Worm (Caenorhabditis elegans) whole organism, early embryonic: ENCODE results near the gene srt-49.
A peak's percentile ranks its signal among the peaks of the same experiment; 100 is the strongest.

Experiments
- B0310.2 ChIP-seq: sonication (generic microtip); optimal IDR thresholded peaks from 2 replicates; lab custom pipeline; 2016; ENCODE audit warnings: mild to moderate bottlenecking, missing genetic modification characterization, missing compliant biosample characterization
- F13C5.2 ChIP-seq: sonication (generic microtip); optimal IDR thresholded peaks from 2 replicates; lab custom pipeline; 2017; ENCODE audit warnings: mild to moderate bottlenecking, missing genetic modification characterization, inconsistent platforms, missing compliant biosample characterization
- aly-1 ChIP-seq: sonication (generic microtip); optimal IDR thresholded peaks from 2 replicates; lab custom pipeline; 2016; ENCODE audit warnings: missing genetic modification characterization, missing compliant biosample characterization
- ama-1 ChIP-seq: fragments of 150-350 bp; optimal IDR thresholded peaks from 2 replicates; lab custom pipeline; 2014
- ceh-13 ChIP-seq: fragments of 200-800 bp; sonication (Bioruptor generic); optimal IDR thresholded peaks from 2 replicates; lab custom pipeline; 2018; ENCODE audit warnings: mild to moderate bottlenecking, missing genetic modification characterization, missing compliant biosample characterization
- ceh-36 ChIP-seq: sonication (generic microtip); optimal IDR thresholded peaks from 2 replicates; lab custom pipeline; 2016; ENCODE audit warnings: missing genetic modification characterization, inconsistent platforms, missing compliant biosample characterization
- ets-7 ChIP-seq: sonication (generic microtip); optimal IDR thresholded peaks from 2 replicates; lab custom pipeline; 2016; ENCODE audit warnings: missing genotype, missing genetic modification characterization, missing compliant biosample characterization
- flt-1 ChIP-seq: fragments of 200-800 bp; sonication (Bioruptor generic); IDR thresholded peaks from 2 replicates; pipeline ENCODE4 v1.3.6; 2022; ENCODE audit warnings: missing genetic modification characterization, missing compliant biosample characterization
- hmbx-1 ChIP-seq: sonication (generic microtip); optimal IDR thresholded peaks from 2 replicates; lab custom pipeline; 2016; ENCODE audit warnings: mild to moderate bottlenecking, missing genetic modification characterization, missing compliant biosample characterization
- hmg-4 ChIP-seq: fragments of 200-800 bp; sonication (Bioruptor generic); optimal IDR thresholded peaks from 2 replicates; lab custom pipeline; 2018; ENCODE audit warnings: mild to moderate bottlenecking, missing genetic modification characterization, missing compliant biosample characterization
- hnd-1 ChIP-seq: sonication (generic microtip); optimal IDR thresholded peaks from 2 replicates; lab custom pipeline; 2016; ENCODE audit warnings: missing genetic modification characterization, missing compliant biosample characterization
- pes-1 ChIP-seq: fragments of 200-800 bp; sonication (Bioruptor generic); IDR thresholded peaks from 2 replicates; pipeline ENCODE4 v1.3.6; 2022; ENCODE audit warnings: missing genetic modification reagents, missing genetic modification characterization, missing compliant biosample characterization
- scrt-1 ChIP-seq: fragments of 200-800 bp; sonication (Bioruptor generic); IDR thresholded peaks from 2 replicates; pipeline ENCODE4 v1.3.6; 2022; ENCODE audit warnings: missing genetic modification characterization, missing compliant biosample characterization
- sea-1 ChIP-seq: fragments of 200-800 bp; sonication (Bioruptor generic); conservative IDR thresholded peaks from 2 replicates; pipeline ENCODE4 v1.3.6; 2022; ENCODE audit warnings: missing genetic modification characterization, missing compliant biosample characterization
- tbx-11 ChIP-seq: fragments of 200-800 bp; sonication (Bioruptor generic); IDR thresholded peaks from 2 replicates; pipeline ENCODE4 v1.3.6; 2022; ENCODE audit warnings: missing genetic modification characterization, missing compliant biosample characterization
- tbx-37 ChIP-seq: fragments of 200-800 bp; sonication (Bioruptor generic); conservative IDR thresholded peaks from 2 replicates; pipeline ENCODE4 v1.3.6; 2022; ENCODE audit warnings: missing genetic modification reagents, missing genetic modification characterization, missing compliant biosample characterization
- tra-4 ChIP-seq: sonication (generic microtip); optimal IDR thresholded peaks from 2 replicates; lab custom pipeline; 2017; ENCODE audit warnings: missing genetic modification characterization, missing compliant biosample characterization

Gene srt-49

DNA sequence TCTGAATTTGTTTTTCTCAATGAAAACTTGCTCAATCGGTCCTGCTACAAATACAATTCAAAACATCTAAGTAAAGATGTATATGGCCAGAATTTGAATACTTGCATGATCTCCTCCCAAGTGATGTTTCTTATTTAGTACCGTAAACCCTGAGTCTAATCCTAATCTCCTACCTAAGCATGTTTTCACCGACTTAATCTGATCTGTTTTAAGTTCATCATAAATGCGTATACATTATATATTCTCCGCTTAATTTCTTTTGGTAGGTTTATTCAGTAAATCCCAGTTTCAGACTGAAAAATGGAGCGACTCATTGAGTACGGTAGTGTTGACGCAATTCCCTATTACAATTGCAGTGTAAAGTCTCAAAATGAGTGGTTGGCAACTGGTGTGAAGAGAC is 23.8 kb downstream of the srt-49 start, which contains the start of gene srt-50:
Gene srt-50 (plus strand): TSS at position 301 of the 400 bp plus-strand sequence.
- TF ChIP-seq aly-1 (no peak), tra-4 (tag; lab: Kevin White, UChicago) (no peak), F13C5.2 (tag; lab: Kevin White, UChicago) (no peak), ceh-13 (GFP tag; lab: Kevin White, UChicago) (no peak), hnd-1 (tag; lab: Kevin White, UChicago) (no peak), ceh-36 (no peak), B0310.2 (tag; lab: Kevin White, UChicago) (no peak), hmg-4 (GFP tag; lab: Kevin White, UChicago) (no peak)

DNA sequence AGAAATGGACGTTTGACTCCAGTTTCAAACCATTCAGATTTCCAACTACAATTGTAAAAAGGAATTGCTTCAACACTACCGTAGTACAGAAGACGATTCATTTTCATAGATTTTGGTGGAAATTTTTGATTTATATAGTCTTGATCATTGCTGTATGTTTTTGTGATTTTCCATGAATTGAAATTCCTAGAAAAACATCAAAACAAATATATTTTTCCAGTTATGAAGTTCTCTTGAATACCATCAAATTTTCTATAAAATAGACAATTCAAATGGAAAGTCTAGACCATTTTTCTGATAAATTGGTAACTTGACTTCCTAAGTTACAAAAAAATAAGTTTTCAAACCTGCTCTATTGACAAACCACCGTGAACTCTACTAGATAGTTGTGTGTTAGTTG is 29.4 kb downstream of the srt-49 start, which contains the start of gene srt-48:
Gene srt-48 (minus strand): TSS at position 101 of the 400 bp plus-strand sequence.
- TF ChIP-seq tbx-37 = no peak
- TF ChIP-seq sea-1 (GFP tag; lab: Robert Waterston, UW) = no peak
- TF ChIP-seq flt-1 (GFP tag; lab: Robert Waterston, UW) = no peak

DNA sequence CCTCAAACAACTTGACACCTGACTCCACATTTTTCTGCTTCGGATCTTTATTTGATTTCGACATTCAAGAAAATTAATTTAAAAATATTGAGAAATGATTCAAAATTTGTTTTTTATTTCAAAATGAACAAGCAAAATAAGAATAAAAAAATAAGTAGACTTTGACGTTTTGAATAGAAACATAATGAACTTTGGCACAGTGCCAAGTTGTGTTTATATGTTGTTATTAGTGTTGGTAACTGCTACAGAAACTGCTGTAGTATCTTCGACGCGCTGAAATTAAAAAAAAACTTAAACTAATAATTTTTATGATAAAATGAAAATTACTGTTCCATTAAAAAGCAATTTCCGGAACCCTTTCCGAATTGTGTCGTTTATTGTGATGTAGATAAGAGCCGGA is 32.5 kb downstream of the srt-49 start, which contains the start of gene Y41E3.18:
Gene Y41E3.18 (minus strand): TSS at position 101 of the 400 bp plus-strand sequence.
- TF ChIP-seq B0310.2 (tag; lab: Kevin White, UChicago) (no peak), scrt-1 (no peak), tbx-11 (GFP tag; lab: Robert Waterston, UW) (no peak), tbx-37 (no peak)

DNA sequence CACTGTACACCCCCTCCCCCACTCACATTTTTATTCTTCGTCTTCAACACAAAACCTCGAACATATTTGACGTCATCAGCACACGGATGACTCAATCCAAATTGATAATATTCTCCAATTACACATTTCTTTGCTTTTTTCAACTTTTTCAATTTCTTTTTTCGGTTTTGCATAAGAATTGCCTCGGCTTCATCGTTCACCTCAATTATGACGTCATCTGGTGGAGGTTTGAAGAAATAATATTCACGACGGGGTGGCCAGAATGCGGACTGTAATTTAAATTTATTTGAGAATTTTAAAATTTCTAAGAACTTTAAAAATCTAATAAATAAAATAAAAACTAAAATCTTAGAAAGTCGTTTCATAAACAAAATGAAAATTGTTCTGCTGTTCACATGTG is 34.4 kb downstream of the srt-49 start:
- TF ChIP-seq hnd-1 (tag; lab: Kevin White, UChicago) = no peak
- TF ChIP-seq pes-1 (GFP tag; lab: Robert Waterston, UW) = no peak
- TF ChIP-seq scrt-1 = no peak
- no peak for TF ChIP-seq hmbx-1
- no peak for TF ChIP-seq F13C5.2 (tag; lab: Kevin White, UChicago)
- TF ChIP-seq flt-1 (GFP tag; lab: Robert Waterston, UW) = no peak
- no peak for TF ChIP-seq tra-4 (tag; lab: Kevin White, UChicago)
- TF ChIP-seq tbx-11 (GFP tag; lab: Robert Waterston, UW) = no peak
- TF ChIP-seq aly-1 = no peak
- TF ChIP-seq ets-7 = no peak
- TF ChIP-seq ceh-36 = no peak
- TF ChIP-seq B0310.2 (tag; lab: Kevin White, UChicago) = no peak
- no peak for TF ChIP-seq ama-1
- TF ChIP-seq hmg-4 (GFP tag; lab: Kevin White, UChicago) = no peak
- TF ChIP-seq ceh-13 (GFP tag; lab: Kevin White, UChicago) = no peak
- TF ChIP-seq tbx-37 = no peak

DNA sequence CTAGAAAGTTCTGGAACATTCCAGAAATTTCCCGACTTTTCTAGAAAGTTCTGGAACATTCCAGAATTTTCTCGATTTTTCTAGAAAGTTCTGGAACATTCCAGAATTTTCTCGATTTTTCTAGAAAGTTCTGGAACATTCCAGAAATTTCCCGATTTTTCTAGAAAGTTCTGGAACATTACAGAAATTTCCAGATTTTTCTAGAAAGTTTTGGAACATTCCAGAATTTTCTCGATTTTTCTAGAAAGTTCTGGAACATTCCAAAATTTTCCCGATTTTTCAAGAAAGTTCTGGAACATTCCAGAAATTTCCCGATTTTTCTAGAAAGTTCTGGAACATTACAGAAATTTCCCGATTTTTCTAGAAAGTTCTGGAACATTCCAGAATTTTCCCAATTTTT is 39.0 kb downstream of the srt-49 start:
- TF ChIP-seq hnd-1 (tag; lab: Kevin White, UChicago) = peak; percentile 5
- peak; percentile 85 for TF ChIP-seq pes-1 (GFP tag; lab: Robert Waterston, UW)
- peak; percentile 69; the same call in 1 of the 2 replicates for TF ChIP-seq sea-1 (GFP tag; lab: Robert Waterston, UW)
- TF ChIP-seq flt-1 (GFP tag; lab: Robert Waterston, UW) = peak; percentile 72; the same call in 1 of the 2 replicates

DNA sequence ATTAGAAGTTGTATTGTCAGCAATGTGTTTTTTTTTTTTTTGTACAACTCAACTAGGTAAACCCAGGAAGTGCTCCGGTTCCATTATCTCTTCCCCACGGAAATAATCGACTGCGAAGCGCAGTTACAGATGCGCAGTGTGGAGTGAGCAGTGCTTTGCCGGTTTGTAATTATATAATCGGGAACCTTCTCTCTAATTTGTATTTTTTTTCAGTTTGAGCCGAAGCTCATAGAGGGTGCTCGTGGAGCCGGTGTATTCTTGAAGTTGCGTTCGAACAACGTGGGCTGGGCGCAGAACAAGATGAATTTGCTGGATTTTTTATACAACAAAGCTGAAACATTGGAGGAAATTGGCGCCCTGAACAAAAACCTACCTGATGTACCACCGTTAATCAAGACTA is 40.2 kb downstream of the srt-49 start, which contains the start of gene Y41E3.13:
Gene Y41E3.13 (plus strand): TSS at position 301 of the 400 bp plus-strand sequence.
- TF ChIP-seq sea-1 (GFP tag; lab: Robert Waterston, UW) (no peak), ceh-36 (no peak), ceh-13 (GFP tag; lab: Kevin White, UChicago) (no peak), hmg-4 (GFP tag; lab: Kevin White, UChicago) (no peak), tbx-37 (no peak), ets-7 (no peak), hmbx-1 (no peak), aly-1 (no peak), B0310.2 (tag; lab: Kevin White, UChicago) (no peak), ama-1 (no peak), tbx-11 (GFP tag; lab: Robert Waterston, UW) (no peak), F13C5.2 (tag; lab: Kevin White, UChicago) (no peak), pes-1 (GFP tag; lab: Robert Waterston, UW) (no peak), hnd-1 (tag; lab: Kevin White, UChicago) (no peak), flt-1 (GFP tag; lab: Robert Waterston, UW) (no peak), scrt-1 (no peak), tra-4 (tag; lab: Kevin White, UChicago) (no peak)

DNA sequence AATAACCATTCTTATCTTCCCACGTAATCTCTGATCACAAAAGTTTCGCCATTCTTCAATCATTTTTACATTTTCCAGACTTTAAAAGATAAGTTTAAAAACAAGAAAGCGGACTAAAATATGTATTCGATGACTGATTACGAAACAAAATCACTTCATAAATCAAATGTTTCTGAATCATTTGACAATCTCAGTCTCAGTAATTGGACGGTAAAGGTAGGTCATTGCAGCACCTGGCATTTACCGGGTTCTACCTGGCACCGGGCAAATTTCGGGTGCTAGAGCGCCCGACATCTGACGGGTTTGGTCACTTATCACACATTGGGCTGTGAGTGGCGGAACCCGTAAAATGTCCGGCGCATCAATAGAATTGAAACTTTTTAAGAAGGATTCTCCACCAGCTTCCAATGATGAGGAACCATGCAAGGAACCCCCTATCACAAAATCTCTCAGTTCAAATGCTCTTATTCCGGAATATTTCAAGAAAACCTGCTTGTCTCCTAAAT is 42.1 kb downstream of the srt-49 start, which contains the start of gene Y41E3.19:
Gene Y41E3.19 (plus strand): TSS at position 51 of the 506 bp plus-strand sequence.
- TF ChIP-seq ceh-13 (GFP tag; lab: Kevin White, UChicago) = no peak
- TF ChIP-seq hmbx-1 = no peak
- no peak for TF ChIP-seq B0310.2 (tag; lab: Kevin White, UChicago)
- no peak for TF ChIP-seq sea-1 (GFP tag; lab: Robert Waterston, UW)
- TF ChIP-seq tbx-37 = no peak

DNA sequence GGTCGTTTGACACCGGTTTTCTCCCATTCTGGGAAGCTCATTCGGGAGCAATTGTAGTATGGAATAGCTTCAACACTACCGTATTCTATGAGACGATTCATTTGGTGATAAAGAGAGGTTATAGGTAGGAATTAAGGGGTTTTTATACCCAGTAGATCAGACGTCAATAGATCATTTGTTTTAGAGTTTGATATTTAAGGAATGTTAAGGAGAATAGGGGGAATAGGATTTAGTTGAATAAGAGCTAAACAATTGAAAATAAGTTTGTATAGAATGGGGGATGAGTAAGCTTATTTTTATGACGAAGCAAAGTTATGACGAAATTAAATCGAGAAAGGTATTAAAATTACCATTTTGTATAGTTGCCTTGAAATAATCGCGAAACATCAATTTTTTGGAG is 44.9 kb downstream of the srt-49 start, which contains the start of gene srt-47:
Gene srt-47 (minus strand): TSS at position 101 of the 400 bp plus-strand sequence.
- no peak for TF ChIP-seq tra-4 (tag; lab: Kevin White, UChicago)
- no peak for TF ChIP-seq hmbx-1
- no peak for TF ChIP-seq F13C5.2 (tag; lab: Kevin White, UChicago)
- TF ChIP-seq flt-1 (GFP tag; lab: Robert Waterston, UW) = no peak
- TF ChIP-seq ets-7 = no peak
- no peak for TF ChIP-seq hnd-1 (tag; lab: Kevin White, UChicago)
- TF ChIP-seq pes-1 (GFP tag; lab: Robert Waterston, UW) = no peak
- TF ChIP-seq ceh-13 (GFP tag; lab: Kevin White, UChicago) = no peak
- no peak for TF ChIP-seq ama-1
